Worm (Caenorhabditis elegans) whole organism, early embryonic: ENCODE measurements around the gene C17B7.9.

Source experiments
- F13C5.2 ChIP-seq: sonication (generic microtip); optimal IDR thresholded peaks from 2 replicates; lab custom pipeline; 2017; ENCODE audit warnings: mild to moderate bottlenecking, missing genetic modification characterization, inconsistent platforms, missing compliant biosample characterization
- ama-1 ChIP-seq: fragments of 150-350 bp; optimal IDR thresholded peaks from 2 replicates; lab custom pipeline; 2014
- ceh-13 ChIP-seq: fragments of 200-800 bp; sonication (Bioruptor generic); optimal IDR thresholded peaks from 2 replicates; lab custom pipeline; 2018; ENCODE audit warnings: mild to moderate bottlenecking, missing genetic modification characterization, missing compliant biosample characterization
- flt-1 ChIP-seq: fragments of 200-800 bp; sonication (Bioruptor generic); IDR thresholded peaks from 2 replicates; pipeline ENCODE4 v1.3.6; 2022; ENCODE audit warnings: missing genetic modification characterization, missing compliant biosample characterization
- hmg-4 ChIP-seq: fragments of 200-800 bp; sonication (Bioruptor generic); optimal IDR thresholded peaks from 2 replicates; lab custom pipeline; 2018; ENCODE audit warnings: mild to moderate bottlenecking, missing genetic modification characterization, missing compliant biosample characterization
- pes-1 ChIP-seq: fragments of 200-800 bp; sonication (Bioruptor generic); IDR thresholded peaks from 2 replicates; pipeline ENCODE4 v1.3.6; 2022; ENCODE audit warnings: missing genetic modification reagents, missing genetic modification characterization, missing compliant biosample characterization
- scrt-1 ChIP-seq: fragments of 200-800 bp; sonication (Bioruptor generic); IDR thresholded peaks from 2 replicates; pipeline ENCODE4 v1.3.6; 2022; ENCODE audit warnings: missing genetic modification characterization, missing compliant biosample characterization
- tbx-11 ChIP-seq: fragments of 200-800 bp; sonication (Bioruptor generic); IDR thresholded peaks from 2 replicates; pipeline ENCODE4 v1.3.6; 2022; ENCODE audit warnings: missing genetic modification characterization, missing compliant biosample characterization
- tra-4 ChIP-seq: sonication (generic microtip); optimal IDR thresholded peaks from 2 replicates; lab custom pipeline; 2017; ENCODE audit warnings: missing genetic modification characterization, missing compliant biosample characterization

- TF ChIP-seq ama-1 (lab: Kevin White, UChicago) (no peak), scrt-1 (GFP tag; lab: Robert Waterston, UW) (no peak), tra-4 (tag; lab: Kevin White, UChicago) (no peak), ceh-13 (GFP tag; lab: Kevin White, UChicago) (no peak), pes-1 (GFP tag; lab: Robert Waterston, UW) (no peak), tbx-11 (GFP tag; lab: Robert Waterston, UW) (no peak), flt-1 (GFP tag; lab: Robert Waterston, UW) (no peak), F13C5.2 (tag; lab: Kevin White, UChicago) (no peak), hmg-4 (no peak)
Observed at ce11 chrV:3320432-3320831, 11.5 kb downstream of the C17B7.9 start, which contains the start of gene C17B7.14.
